Worm (Caenorhabditis elegans): ENCODE data around the gene F55H2.8.

DNA sequence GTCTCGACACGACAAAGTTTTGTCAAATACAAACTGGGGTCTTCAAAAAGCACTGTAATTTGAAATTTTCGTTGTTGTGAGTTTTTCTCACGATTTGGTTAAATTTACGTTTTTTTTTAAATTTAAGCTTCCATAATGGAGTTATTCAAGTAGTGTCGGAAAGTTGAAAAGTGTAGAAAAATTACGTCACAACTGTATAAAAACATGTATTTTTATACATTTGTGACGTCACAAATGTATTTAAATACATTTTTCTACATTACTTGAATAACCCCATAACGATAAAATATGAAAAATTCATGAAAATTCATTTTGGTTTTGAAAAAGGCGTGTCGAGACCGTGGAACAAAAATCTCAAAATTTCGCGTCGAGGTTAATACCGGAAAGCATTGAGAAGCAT, 16.3 kb upstream of the F55H2.8 start:
- no peak for TF ChIP-seq pqm-1 (tag; optimal IDR thresholded peaks at IDR 0.05)
- no peak for TF ChIP-seq ama-1 (optimal IDR thresholded peaks at IDR 0.05)
- TF ChIP-seq Y22D7AL.16 (tag; optimal IDR thresholded peaks at IDR 0.05) = no peak
- no peak for TF ChIP-seq elt-2 (tag; optimal IDR thresholded peaks at IDR 0.05)

Measured in whole organism, late embryonic.